Worm (Caenorhabditis elegans): ENCODE measurements around the gene F02E11.7.

DNA sequence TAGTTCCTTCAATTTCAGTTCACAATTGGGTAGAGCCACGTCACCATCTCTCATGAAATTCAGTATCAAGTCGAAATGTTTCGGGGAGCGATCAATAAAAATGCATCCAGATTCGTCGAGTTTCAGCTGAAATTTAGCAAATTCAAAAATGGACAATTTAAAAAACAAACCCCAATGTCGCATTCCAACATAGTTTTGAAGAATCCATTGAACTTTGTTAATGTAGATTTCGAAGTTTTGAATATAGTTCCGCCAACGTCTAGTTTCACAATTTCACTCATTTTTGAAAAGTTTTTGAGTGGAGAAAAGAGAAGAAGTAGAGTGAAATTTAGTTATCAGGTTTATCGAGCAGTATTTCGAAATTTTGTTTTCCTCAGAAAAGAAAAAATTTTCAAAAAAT is 45.7 kb upstream of the F02E11.7 start, which contains the start of gene ZC239.14:
- TF ChIP-seq nhr-76 (tag; optimal IDR thresholded peaks at IDR 0.05) (no peak), sem-2 (GFP tag; optimal IDR thresholded peaks at IDR 0.05) (no peak), pha-4 (tag; optimal IDR thresholded peaks at IDR 0.05) (no peak), nhr-12 (tag; optimal IDR thresholded peaks at IDR 0.05) (no peak), bed-3 (GFP tag; optimal IDR thresholded peaks at IDR 0.05) (no peak), mep-1 (tag; optimal IDR thresholded peaks at IDR 0.05) (no peak), unc-39 (tag; optimal IDR thresholded peaks at IDR 0.05) (no peak)

Data from whole organism, mixed stage, embryonic.